Worm (Caenorhabditis elegans) whole organism, young adult: ENCODE results near the gene F42H10.3.

Experiments
- sea-2 ChIP-seq: fragments of 200-800 bp; sonication (Bioruptor generic); IDR thresholded peaks from 2 replicates; pipeline ENCODE4 v1.3.6; 2022; ENCODE audit warnings: missing genetic modification characterization, missing compliant biosample characterization
- snpc-4 ChIP-seq, 5 experiments: fragments of 150-350 bp in 1 of 5; sonication (generic microtip) in 4 of 5; optimal IDR thresholded peaks; 2 replicates each; lab custom pipeline; 2014 to 2018; ENCODE audit warnings: missing genetic modification characterization in 5 of 5, missing biosample characterization in 3 of 5, antibody characterized with exemption in 2 of 5, mild to moderate bottlenecking in 2 of 5, missing compliant biosample characterization in 2 of 5, missing genotype in 2 of 5, moderate library complexity in 2 of 5, missing genetic modification reagents in 1 of 5

DNA sequence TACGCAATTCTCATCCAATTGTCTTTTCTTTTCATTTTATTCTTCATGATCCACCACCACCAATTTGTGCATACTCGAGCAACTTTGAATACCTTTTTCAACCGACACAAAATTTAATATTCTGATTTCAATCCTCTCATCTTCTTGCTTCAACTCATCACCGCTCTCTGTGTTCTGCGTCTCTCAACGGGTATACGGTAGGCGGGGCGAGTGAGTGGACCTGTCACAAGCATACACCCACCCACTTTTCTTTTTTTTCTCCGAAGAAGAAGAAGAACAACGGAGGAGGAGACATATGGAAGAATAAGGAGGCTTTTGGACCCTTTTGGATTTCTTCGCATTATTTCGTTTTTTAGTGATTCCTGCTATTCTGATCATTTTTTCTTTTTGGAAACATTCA is 22.5 kb upstream of the F42H10.3 start:
- no peak for TF ChIP-seq snpc-4 (GFP tag; optimal IDR thresholded peaks at IDR 0.05; lab: Kevin White, UChicago)
- no peak for TF ChIP-seq snpc-4 (tag; optimal IDR thresholded peaks at IDR 0.05; lab: Kevin White, UChicago)
- no peak for TF ChIP-seq sea-2 (GFP tag; lab: Robert Waterston, UW)
